Fruit fly (Drosophila melanogaster): ENCODE measurements around the gene Atg4a.

Gene Atg4a

dm6 chr2L:1094724-1095123 is 14.0 kb downstream of the Atg4a start (continued):
- TF ChIP-seq CG2889 (GFP tag; IDR thresholded peaks at IDR 0.05) (no peak), hb (GFP tag; IDR thresholded peaks at IDR 0.05; ENCODE audit: partially characterized antibody) (no peak), HmgZ (tag; optimal IDR thresholded peaks at IDR 0.05) (no peak), CG1647 (GFP tag; optimal IDR thresholded peaks at IDR 0.05) (no peak), CG3995 (GFP tag; optimal IDR thresholded peaks at IDR 0.05) (no peak), nerfin-1 (tag; optimal IDR thresholded peaks at IDR 0.05) (no peak), ttk (GFP tag; IDR thresholded peaks at IDR 0.05) (no peak), dimm (GFP tag; IDR thresholded peaks at IDR 0.05) (no peak), CG31224 (GFP tag; IDR thresholded peaks at IDR 0.05) (no peak), CG10321 (GFP tag; IDR thresholded peaks at IDR 0.05) (no peak), pan (optimal IDR thresholded peaks at IDR 0.05) (no peak), pan (GFP tag; optimal IDR thresholded peaks at IDR 0.05 in 1 of 2, IDR thresholded peaks at IDR 0.05 in 1 of 2) (peak in 1 of 2 experiments; percentile 44), Dp (GFP tag; optimal IDR thresholded peaks at IDR 0.05) (no peak), CG18764 (GFP tag; optimal IDR thresholded peaks at IDR 0.05) (no peak), ftz-f1 (GFP tag; optimal IDR thresholded peaks at IDR 0.05) (no peak), ssp (GFP tag; IDR thresholded peaks at IDR 0.05) (no peak), pzg (GFP tag; optimal IDR thresholded peaks at IDR 0.05) (no peak), ase (GFP tag; IDR thresholded peaks at IDR 0.05) (no peak), CHES-1-like (GFP tag; optimal IDR thresholded peaks at IDR 0.05) (no peak), lbe (GFP tag; optimal IDR thresholded peaks at IDR 0.05) (no peak), salm (tag; optimal IDR thresholded peaks at IDR 0.05) (peak; percentile 46), bsh (GFP tag; optimal IDR thresholded peaks at IDR 0.05) (peak in 1 of 2 experiments; percentile 33), CG9932 (GFP tag; IDR thresholded peaks at IDR 0.05) (no peak), CG2875 (GFP tag; optimal IDR thresholded peaks at IDR 0.05) (peak; percentile 70), CG10209 (GFP tag; optimal IDR thresholded peaks at IDR 0.05) (peak; percentile 48), CG3407 (GFP tag; optimal IDR thresholded peaks at IDR 0.05) (peak; percentile 78), CG12769 (tag; optimal IDR thresholded peaks at IDR 0.05) (peak; percentile 47), bowl (GFP tag; IDR thresholded peaks at IDR 0.05) (no peak), CG9876 (GFP tag; optimal IDR thresholded peaks at IDR 0.05) (no peak), ab (GFP tag; optimal IDR thresholded peaks at IDR 0.05) (no peak), CG4404 (GFP tag; IDR thresholded peaks at IDR 0.05) (no peak), knrl (GFP tag; IDR thresholded peaks at IDR 0.05; ENCODE audit: partially characterized antibody) (no peak), kni (GFP tag; optimal IDR thresholded peaks at IDR 0.05) (peak; percentile 3), CG12299 (tag; optimal IDR thresholded peaks at IDR 0.05) (peak; percentile 21), PHDP (tag; optimal IDR thresholded peaks at IDR 0.05) (peak; percentile 62), Ssrp (tag; optimal IDR thresholded peaks at IDR 0.05) (no peak), gfzf (GFP tag; optimal IDR thresholded peaks at IDR 0.05) (no peak), CG8359 (GFP tag; optimal IDR thresholded peaks at IDR 0.05; ENCODE audit: borderline replicate concordance) (peak; percentile 33), CG17186 (GFP tag; optimal IDR thresholded peaks at IDR 0.05) (no peak), CG34422 (GFP tag; IDR thresholded peaks at IDR 0.05) (no peak), CG15011 (GFP tag; optimal IDR thresholded peaks at IDR 0.05) (peak; percentile 23), CG8089 (GFP tag; optimal IDR thresholded peaks at IDR 0.05) (no peak), CG4282 (GFP tag; optimal IDR thresholded peaks at IDR 0.05) (no peak), HHEX (GFP tag; optimal IDR thresholded peaks at IDR 0.05) (no peak), CG7786 (GFP tag; optimal IDR thresholded peaks at IDR 0.05) (no peak), CG12104 (GFP tag; optimal IDR thresholded peaks at IDR 0.05) (no peak), gem (tag; optimal IDR thresholded peaks at IDR 0.05) (peak; percentile 59), CG14050 (GFP tag; IDR thresholded peaks at IDR 0.05) (no peak), CG18011 (GFP tag; optimal IDR thresholded peaks at IDR 0.05) (no peak), CG8281 (tag; optimal IDR thresholded peaks at IDR 0.05) (no peak), CG12942 (GFP tag; optimal IDR thresholded peaks at IDR 0.05) (no peak)

Data from whole organism, embryonic.